Worm (Caenorhabditis elegans) whole organism, young adult: ENCODE measurements around the gene srg-41.

Experiments
- C17E4.6 ChIP-seq: fragments of 200-800 bp; sonication (Bioruptor generic); IDR thresholded peaks from 2 replicates; pipeline ENCODE4 v1.3.6; 2022; ENCODE audit warnings: missing genetic modification reagents, missing genetic modification characterization, missing compliant biosample characterization
- F23B12.7 ChIP-seq: sonication (generic microtip); optimal IDR thresholded peaks from 2 replicates; lab custom pipeline; 2017; ENCODE audit warnings: missing genetic modification characterization, mild to moderate bottlenecking, missing compliant biosample characterization, antibody characterized with exemption, moderate library complexity; ENCODE audit not compliant: insufficient read depth
- F39B2.1 ChIP-seq: fragments of 200-800 bp; sonication (Bioruptor generic); IDR thresholded peaks from 2 replicates; pipeline ENCODE4 v1.3.6; 2022; ENCODE audit warnings: missing genetic modification reagents, missing genetic modification characterization, missing compliant biosample characterization
- F55B11.4 ChIP-seq: sonication (generic microtip); optimal IDR thresholded peaks from 2 replicates; lab custom pipeline; 2016; ENCODE audit warnings: missing compliant biosample characterization, missing genetic modification characterization, borderline replicate concordance; ENCODE audit not compliant: insufficient read depth
- F57A8.1 ChIP-seq: fragments of 200-800 bp; sonication (Bioruptor generic); optimal IDR thresholded peaks from 2 replicates; lab custom pipeline; 2018; ENCODE audit warnings: mild to moderate bottlenecking, missing genetic modification characterization, moderate library complexity, missing compliant biosample characterization
- T26A5.8 ChIP-seq: sonication (generic microtip); optimal IDR thresholded peaks from 2 replicates; lab custom pipeline; 2016; ENCODE audit warnings: missing genetic modification characterization, missing compliant biosample characterization
- Y95B8A.8 ChIP-seq: fragments of 200-800 bp; sonication (Bioruptor generic); IDR thresholded peaks from 2 replicates; pipeline ENCODE4 v1.3.6; 2022; ENCODE audit warnings: missing genetic modification reagents, missing genetic modification characterization, missing compliant biosample characterization
- akir-1 ChIP-seq: fragments of 200-800 bp; sonication (Bioruptor generic); optimal IDR thresholded peaks from 2 replicates; lab custom pipeline; 2018; ENCODE audit warnings: mild to moderate bottlenecking, missing genetic modification characterization, moderate library complexity, missing compliant biosample characterization
- ama-1 ChIP-seq, 3 experiments: fragments of 150-350 bp in 1 of 3; sonication (generic microtip) in 2 of 3; optimal IDR thresholded peaks; 2 replicates each; lab custom pipeline; 2014 to 2018; ENCODE audit warnings: missing biosample characterization in 2 of 3, missing genetic modification characterization in 2 of 3, missing genetic modification reagents in 2 of 3
- aptf-2 ChIP-seq: fragments of 200-800 bp; sonication (Bioruptor generic); conservative IDR thresholded peaks from 2 replicates; pipeline ENCODE4 v1.3.6; 2022; ENCODE audit warnings: missing genetic modification reagents, missing genetic modification characterization, missing compliant biosample characterization
- atf-7 ChIP-seq: sonication (generic microtip); optimal IDR thresholded peaks from 2 replicates; lab custom pipeline; 2017; ENCODE audit warnings: mild to moderate bottlenecking, missing genetic modification characterization, missing compliant biosample characterization
- athp-1 ChIP-seq: sonication (generic microtip); optimal IDR thresholded peaks from 2 replicates; lab custom pipeline; 2017; ENCODE audit warnings: mild to moderate bottlenecking, missing genetic modification characterization, missing compliant biosample characterization
- attf-5 ChIP-seq: fragments of 200-800 bp; sonication (Bioruptor generic); optimal IDR thresholded peaks from 2 replicates; lab custom pipeline; 2018; ENCODE audit warnings: mild to moderate bottlenecking, missing genetic modification characterization, missing compliant biosample characterization
- bed-2 ChIP-seq: fragments of 200-800 bp; sonication (Bioruptor generic); IDR thresholded peaks from 2 replicates; pipeline ENCODE4 v1.3.6; 2022; ENCODE audit warnings: missing genetic modification reagents, missing genetic modification characterization, missing compliant biosample characterization
- cebp-2 ChIP-seq: fragments of 200-800 bp; sonication (Bioruptor generic); IDR thresholded peaks from 2 replicates; pipeline ENCODE4 v1.3.6; 2022; ENCODE audit warnings: missing genetic modification characterization, missing compliant biosample characterization
- ceh-58 ChIP-seq: fragments of 200-800 bp; sonication (Bioruptor generic); IDR thresholded peaks from 2 replicates; pipeline ENCODE4 v1.3.6; 2022; ENCODE audit warnings: missing genetic modification characterization, missing compliant biosample characterization
- ekl-4 ChIP-seq: fragments of 200-800 bp; sonication (Bioruptor generic); IDR thresholded peaks from 2 replicates; pipeline ENCODE4 v1.3.6; 2022; ENCODE audit warnings: missing genetic modification reagents, missing genetic modification characterization, missing compliant biosample characterization
- ets-4 ChIP-seq: fragments of 200-800 bp; sonication (Bioruptor generic); optimal IDR thresholded peaks from 2 replicates; lab custom pipeline; 2018; ENCODE audit warnings: mild to moderate bottlenecking, missing genetic modification characterization, missing compliant biosample characterization
- let-526 ChIP-seq: fragments of 200-800 bp; sonication (Bioruptor generic); IDR thresholded peaks from 2 replicates; pipeline ENCODE4 v1.3.6; 2022; ENCODE audit warnings: missing genetic modification reagents, missing genetic modification characterization, missing compliant biosample characterization
- lin-35 ChIP-seq, 3 experiments: fragments of 150-350 bp in 2 of 3; sonication (generic microtip) in 1 of 3; optimal IDR thresholded peaks; 2 replicates each; lab custom pipeline; 2014 to 2018; ENCODE audit warnings: missing biosample characterization in 3 of 3, missing genetic modification characterization in 3 of 3, missing genetic modification reagents in 3 of 3
- lir-1 ChIP-seq: fragments of 200-800 bp; sonication (Bioruptor generic); conservative IDR thresholded peaks from 2 replicates; pipeline ENCODE4 v1.3.6; 2022; ENCODE audit warnings: missing genetic modification reagents, missing genetic modification characterization, missing compliant biosample characterization
- lsl-1 ChIP-seq: fragments of 200-800 bp; sonication (Bioruptor generic); optimal IDR thresholded peaks from 2 replicates; lab custom pipeline; 2018; ENCODE audit warnings: mild to moderate bottlenecking, missing genetic modification characterization, moderate library complexity, missing compliant biosample characterization
- madf-6 ChIP-seq: fragments of 200-800 bp; sonication (Bioruptor generic); IDR thresholded peaks from 2 replicates; pipeline ENCODE4 v1.3.6; 2022; ENCODE audit warnings: missing genetic modification reagents, missing genetic modification characterization, missing compliant biosample characterization
- mel-28 ChIP-seq: sonication (generic microtip); optimal IDR thresholded peaks from 2 replicates; lab custom pipeline; 2016; ENCODE audit warnings: borderline replicate concordance, mild to moderate bottlenecking, missing genetic modification characterization, missing compliant biosample characterization
- mes-4 ChIP-seq: sonication (generic microtip); optimal IDR thresholded peaks from 2 replicates; lab custom pipeline; 2016; ENCODE audit warnings: missing genotype, missing genetic modification characterization, missing compliant biosample characterization
- nfya-1 ChIP-seq: sonication (generic microtip); optimal IDR thresholded peaks from 2 replicates; lab custom pipeline; 2017; ENCODE audit warnings: antibody characterized with exemption, missing compliant biosample characterization, missing genetic modification characterization, borderline replicate concordance; ENCODE audit not compliant: insufficient read depth
- nhr-179 ChIP-seq: sonication (generic microtip); optimal IDR thresholded peaks from 2 replicates; lab custom pipeline; 2016; ENCODE audit warnings: mild to moderate bottlenecking, missing genetic modification characterization, missing compliant biosample characterization
- nhr-27 ChIP-seq: fragments of 200-800 bp; sonication (Bioruptor generic); optimal IDR thresholded peaks from 2 replicates; lab custom pipeline; 2018; ENCODE audit warnings: mild to moderate bottlenecking, missing genetic modification characterization, moderate library complexity, missing compliant biosample characterization
- nhr-80 ChIP-seq: sonication (generic microtip); optimal IDR thresholded peaks from 2 replicates; lab custom pipeline; 2016; ENCODE audit warnings: missing genetic modification characterization, missing compliant biosample characterization
- repo-1 ChIP-seq: sonication (generic microtip); optimal IDR thresholded peaks from 2 replicates; lab custom pipeline; 2017; ENCODE audit warnings: mild to moderate bottlenecking, missing genetic modification characterization, missing compliant biosample characterization
- rpc-1 ChIP-seq, 2 experiments: fragments of 150-350 bp in 1 of 2; sonication (generic microtip) in 1 of 2; optimal IDR thresholded peaks; 2 replicates each; lab custom pipeline; 2014 to 2018; ENCODE audit warnings: missing biosample characterization in 1 of 2, missing genetic modification characterization in 1 of 2, missing genetic modification reagents in 1 of 2, missing genotype in 1 of 2
- sea-2 ChIP-seq: fragments of 200-800 bp; sonication (Bioruptor generic); IDR thresholded peaks from 2 replicates; pipeline ENCODE4 v1.3.6; 2022; ENCODE audit warnings: missing genetic modification characterization, missing compliant biosample characterization
- snpc-1.1 ChIP-seq: sonication (generic microtip); optimal IDR thresholded peaks from 2 replicates; lab custom pipeline; 2017; ENCODE audit warnings: missing genetic modification characterization, mild to moderate bottlenecking, missing compliant biosample characterization, antibody characterized with exemption, moderate library complexity, missing genotype, missing genetic modification reagents; ENCODE audit not compliant: insufficient read depth
- tbx-9 ChIP-seq: sonication (generic microtip); optimal IDR thresholded peaks from 2 replicates; lab custom pipeline; 2016; ENCODE audit warnings: borderline replicate concordance, missing genetic modification characterization, inconsistent platforms, missing compliant biosample characterization
- ztf-25 ChIP-seq: fragments of 200-800 bp; sonication (Bioruptor generic); IDR thresholded peaks from 2 replicates; pipeline ENCODE4 v1.3.6; 2022; ENCODE audit warnings: missing genetic modification reagents, missing genetic modification characterization, missing compliant biosample characterization

Gene srg-41

DNA sequence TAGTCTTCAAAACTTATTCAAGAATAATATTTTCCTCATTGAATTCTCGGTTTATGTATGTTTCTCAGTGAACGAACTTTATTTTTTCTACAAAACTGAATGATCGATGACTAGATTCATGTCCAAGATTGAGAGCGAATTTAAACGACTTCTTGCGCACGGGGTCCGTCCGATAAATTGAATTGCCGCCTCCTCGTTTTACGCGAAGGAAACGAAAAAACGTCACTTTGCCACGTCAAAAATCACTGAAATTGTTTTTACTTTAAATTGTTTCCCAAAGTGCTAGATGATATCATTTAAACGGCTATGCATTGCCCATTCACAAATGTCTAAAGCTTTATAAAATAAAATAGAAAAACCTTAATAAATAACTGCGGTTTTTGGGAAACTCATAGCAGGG, 6.1 kb upstream of the srg-41 start:
- TF ChIP-seq tbx-9 (tag; lab: Kevin White, UChicago) (no peak), F57A8.1 (GFP tag; lab: Kevin White, UChicago) (no peak), snpc-1.1 (tag; lab: Kevin White, UChicago) (no peak), mel-28 (tag; lab: Kevin White, UChicago) (no peak), bed-2 (GFP tag; lab: Robert Waterston, UW) (no peak), mes-4 (tag; lab: Kevin White, UChicago) (no peak), sea-2 (no peak), ekl-4 (GFP tag; lab: Robert Waterston, UW) (no peak), akir-1 (GFP tag; lab: Kevin White, UChicago) (no peak), ceh-58 (no peak), rpc-1 (optimal IDR thresholded peaks at IDR 0.05; lab: Kevin White, UChicago) (no peak), rpc-1 (tag; optimal IDR thresholded peaks at IDR 0.05; lab: Kevin White, UChicago) (no peak), Y95B8A.8 (GFP tag; lab: Robert Waterston, UW) (no peak), F39B2.1 (GFP tag; lab: Robert Waterston, UW) (no peak), atf-7 (no peak), attf-5 (GFP tag; lab: Kevin White, UChicago) (no peak), nhr-80 (tag; lab: Kevin White, UChicago) (no peak)

DNA sequence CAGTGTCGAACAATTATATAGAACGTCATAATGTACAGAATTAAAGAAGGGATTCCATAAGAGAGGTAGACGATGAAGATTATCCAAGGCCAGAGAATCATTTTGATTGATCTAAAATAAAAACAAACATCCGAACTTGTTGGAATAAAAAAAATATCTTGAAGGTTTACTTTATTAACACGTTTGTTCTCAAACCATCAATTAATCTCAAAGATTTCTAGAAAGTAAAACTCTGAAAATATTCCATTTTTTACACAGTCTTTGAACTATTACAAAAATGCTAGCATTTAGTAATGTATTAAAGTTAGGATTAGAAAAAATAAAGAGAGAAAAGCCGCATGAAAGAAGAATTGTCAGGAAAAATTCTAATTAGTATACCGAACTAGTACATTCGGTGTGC, 2.8 kb upstream of the srg-41 start, which contains the start of gene srg-40:
TSS of gene srg-40 (minus strand) at position 101 of the 400 bp plus-strand sequence.
- TF ChIP-seq madf-6 (no peak), mes-4 (tag; lab: Kevin White, UChicago) (no peak), nhr-179 (tag; lab: Kevin White, UChicago) (no peak)

DNA sequence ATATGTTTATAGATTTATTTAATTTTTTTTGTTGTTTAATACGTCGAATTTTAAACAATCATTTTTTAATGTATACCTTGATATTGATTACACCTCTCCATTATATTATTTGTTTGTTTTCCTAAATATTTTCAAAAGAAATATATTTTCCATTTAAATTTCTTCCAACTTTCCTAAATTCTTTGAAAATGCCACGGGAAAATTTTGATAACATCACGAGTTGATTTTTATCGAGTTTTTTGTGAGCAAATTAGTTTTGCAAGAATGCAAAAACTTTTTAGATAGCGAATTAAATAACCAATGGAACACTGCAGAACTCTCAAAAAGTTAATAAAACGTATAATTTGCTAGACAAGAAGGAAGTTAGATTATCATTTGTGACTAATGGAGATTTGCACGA, 3.7 kb downstream of the srg-41 start, which contains the start of gene srg-42:
TSS of gene srg-42 (minus strand) at position 101 of the 400 bp plus-strand sequence.
- TF ChIP-seq ets-4 (no peak), ztf-25 (GFP tag; lab: Robert Waterston, UW) (no peak), tbx-9 (tag; lab: Kevin White, UChicago) (no peak), ama-1 (optimal IDR thresholded peaks at IDR 0.05; lab: Kevin White, UChicago) (no peak), ama-1 (GFP tag; optimal IDR thresholded peaks at IDR 0.05; lab: Kevin White, UChicago) (no peak), F55B11.4 (tag; lab: Kevin White, UChicago) (no peak), lin-35 (GFP tag; optimal IDR thresholded peaks at IDR 0.05; lab: Kevin White, UChicago) (no peak), repo-1 (tag; lab: Kevin White, UChicago) (no peak), C17E4.6 (GFP tag; lab: Robert Waterston, UW) (no peak), lsl-1 (GFP tag; lab: Kevin White, UChicago) (no peak), nfya-1 (tag; lab: Kevin White, UChicago) (no peak), let-526 (GFP tag; lab: Robert Waterston, UW) (no peak), aptf-2 (GFP tag; lab: Robert Waterston, UW) (no peak), ceh-58 (no peak), atf-7 (no peak), athp-1 (tag; lab: Kevin White, UChicago) (no peak), nhr-27 (tag; lab: Kevin White, UChicago) (no peak), mel-28 (tag; lab: Kevin White, UChicago) (no peak)
- TF ChIP-seq, all 124 proteins: peak for 0

DNA sequence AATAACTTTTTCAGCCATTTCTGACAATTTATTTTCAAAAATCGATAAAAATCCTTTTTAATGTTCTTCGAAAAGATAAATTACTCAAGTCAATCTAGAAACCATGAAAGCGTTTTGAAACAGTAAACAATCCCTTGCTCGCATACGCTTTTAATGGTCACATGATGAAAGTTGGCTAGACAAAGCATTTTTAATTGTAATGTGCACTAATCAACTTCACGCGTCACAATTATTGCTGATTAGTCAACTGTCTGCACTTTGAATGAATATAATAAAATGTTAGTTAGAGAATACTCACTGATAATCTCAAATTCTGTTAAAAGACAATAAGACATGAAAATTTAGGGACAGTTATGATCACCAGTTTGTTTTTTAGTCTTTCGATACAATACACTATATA, 5.1 kb downstream of the srg-41 start:
- TF ChIP-seq T26A5.8 (tag; lab: Kevin White, UChicago) (no peak), lir-1 (GFP tag; lab: Robert Waterston, UW) (no peak), cebp-2 (GFP tag; lab: Robert Waterston, UW) (no peak), F23B12.7 (tag; lab: Kevin White, UChicago) (no peak), repo-1 (tag; lab: Kevin White, UChicago) (no peak)
